Worm (Caenorhabditis elegans): ENCODE measurements around the gene C54F6.15.
"Not testable (repeated sequence)": the region's sequence is repeated elsewhere in the genome, so short reads cannot be mapped to it uniquely, and the experiment has no call there.

The C54F6.15 gene

ce11 chrV:7520077-7520476 is 2.1 kb downstream of the C54F6.15 start, which contains the start of gene srb-19:
srb-19 (minus strand) TSS chrV:7520177.
- no peak for TF ChIP-seq C06A6.2 (GFP tag; conservative IDR thresholded peaks at IDR 0.05)
- no peak for TF ChIP-seq ekl-4 (GFP tag; IDR thresholded peaks at IDR 0.05)
- no peak for TF ChIP-seq akir-1 (GFP tag; optimal IDR thresholded peaks at IDR 0.05)
- TF ChIP-seq sptf-2 (GFP tag; optimal IDR thresholded peaks at IDR 0.05) = no peak
- TF ChIP-seq Y53F4B.3 (GFP tag; IDR thresholded peaks at IDR 0.05) = no peak
- no peak for TF ChIP-seq ccch-3 (GFP tag; optimal IDR thresholded peaks at IDR 0.05)
- no peak for TF ChIP-seq cebp-1 (GFP tag; IDR thresholded peaks at IDR 0.05)
- no peak for TF ChIP-seq cebp-1 (tag; optimal IDR thresholded peaks at IDR 0.05)
- TF ChIP-seq ztf-18 (tag; optimal IDR thresholded peaks at IDR 0.05) = no peak
- no peak for TF ChIP-seq F52B5.7 (tag; optimal IDR thresholded peaks at IDR 0.05)
- TF ChIP-seq nhr-120 (GFP tag; IDR thresholded peaks at IDR 0.05) = no peak

- TF ChIP-seq lin-35 (GFP tag; optimal IDR thresholded peaks at IDR 0.05) = no peak
- TF ChIP-seq aptf-3 (GFP tag; IDR thresholded peaks at IDR 0.05) = no peak
- no peak for TF ChIP-seq sdz-38 (tag; optimal IDR thresholded peaks at IDR 0.05)
- TF ChIP-seq hlh-12 (tag; optimal IDR thresholded peaks at IDR 0.05) = no peak
- TF ChIP-seq nfyb-1 (GFP tag; IDR thresholded peaks at IDR 0.05) = no peak
- TF ChIP-seq pha-4 (tag; optimal IDR thresholded peaks at IDR 0.05) = no peak
- TF ChIP-seq F57C9.4 (tag; optimal IDR thresholded peaks at IDR 0.05) = no peak
- TF ChIP-seq ceh-79 (tag; optimal IDR thresholded peaks at IDR 0.05) = no peak
- TF ChIP-seq F23B12.7 (tag; optimal IDR thresholded peaks at IDR 0.05; ENCODE audit: insufficient read depth) = no peak
- TF ChIP-seq F49E8.2 (tag; optimal IDR thresholded peaks at IDR 0.05; ENCODE audit: insufficient read depth) = no peak
Observed at ce11 chrV:7514939-7515338, 7.2 kb downstream of the C54F6.15 start, which contains the start of gene srb-18. srb-18 (plus strand) TSS chrV:7515239.

ce11 chrV:7511465-7511864 is 10.7 kb downstream of the C54F6.15 start, which contains the start of gene nhr-171:
nhr-171 (plus strand) TSS chrV:7511765.
- not testable (repeated sequence) for TF ChIP-seq T26A5.8 (tag; optimal IDR thresholded peaks at IDR 0.05); akir-1 (GFP tag; optimal IDR thresholded peaks at IDR 0.05); F49E8.2 (tag; optimal IDR thresholded peaks at IDR 0.05; ENCODE audit: insufficient read depth)

ce11 chrV:7508566-7509044 is 13.6 kb downstream of the C54F6.15 start, which contains the start of the genes str-31 and nhr-172:
str-31 (minus strand) TSS chrV:7508666.
nhr-172 (plus strand) TSS chrV:7508994.
- TF ChIP-seq K11D2.4 (GFP tag; IDR thresholded peaks at IDR 0.05) = no peak
- TF ChIP-seq Y56A3A.18 (GFP tag; IDR thresholded peaks at IDR 0.05) = no peak
- TF ChIP-seq atf-7 (tag; optimal IDR thresholded peaks at IDR 0.05) = no peak
- TF ChIP-seq Y67H2A.10 (GFP tag; conservative IDR thresholded peaks at IDR 0.05) = no peak
- no peak for TF ChIP-seq rcor-1 (GFP tag; IDR thresholded peaks at IDR 0.05)
- TF ChIP-seq madf-10 (tag; optimal IDR thresholded peaks at IDR 0.05) = no peak
- no peak for TF ChIP-seq F37B4.10 (GFP tag; IDR thresholded peaks at IDR 0.05)
- no peak for TF ChIP-seq hlh-26 (GFP tag; conservative IDR thresholded peaks at IDR 0.05)
- no peak for TF ChIP-seq tbx-9 (tag; optimal IDR thresholded peaks at IDR 0.05; ENCODE audit: borderline replicate concordance)
- no peak for TF ChIP-seq die-1 (tag; optimal IDR thresholded peaks at IDR 0.05)
- TF ChIP-seq aptf-3 (GFP tag; IDR thresholded peaks at IDR 0.05) = no peak
- TF ChIP-seq lsl-1 (GFP tag; optimal IDR thresholded peaks at IDR 0.05) = no peak
- TF ChIP-seq lin-54 (GFP tag; optimal IDR thresholded peaks at IDR 0.05) = no peak
